Worm (Caenorhabditis elegans): ENCODE results near the gene act-3.

act-3 gene

ce11 chrV:11087119-11087518, 12.8 kb upstream of the act-3 start:
- no peak for TF ChIP-seq unc-62 (GFP tag; optimal IDR thresholded peaks at IDR 0.05)

DNA sequence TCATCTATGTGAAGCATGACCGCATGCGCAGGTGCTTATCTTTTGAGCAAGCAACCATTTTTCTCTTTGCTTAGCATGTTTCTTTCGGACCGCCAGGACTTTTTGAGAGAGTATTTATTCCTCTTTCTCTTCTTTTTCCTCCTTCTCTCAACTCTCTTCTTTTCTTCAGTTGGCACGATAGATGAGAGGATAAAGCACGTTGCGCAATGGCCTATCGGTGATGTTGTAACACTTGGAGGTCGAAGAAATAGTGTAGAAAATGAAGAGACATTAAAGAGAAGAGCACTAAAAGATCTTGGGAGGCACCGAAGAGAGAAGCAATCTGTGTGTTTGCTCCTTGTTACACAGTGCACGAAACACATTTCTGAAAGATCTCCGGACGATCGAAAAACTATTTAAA, 9.4 kb upstream of the act-3 start:
- TF ChIP-seq unc-62 (GFP tag; optimal IDR thresholded peaks at IDR 0.05) = no peak

DNA sequence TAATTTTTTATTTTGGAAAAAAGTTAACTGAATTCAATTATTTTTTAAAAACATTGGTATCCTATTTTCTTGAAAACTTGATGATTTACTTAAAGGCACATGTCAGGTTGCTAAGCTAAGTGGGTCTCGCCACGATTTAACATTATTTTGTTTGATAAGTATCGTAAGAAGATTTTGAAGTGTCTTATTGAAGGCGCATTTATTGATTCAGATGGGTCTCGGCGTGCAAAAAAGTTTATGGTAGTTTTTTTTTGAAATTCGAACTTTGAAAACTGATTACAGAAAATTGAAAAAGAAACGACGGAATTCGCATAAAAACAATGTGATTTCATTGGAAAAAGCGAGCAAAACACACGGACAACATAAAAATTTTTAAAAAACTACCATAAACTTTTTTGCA, 8.7 kb upstream of the act-3 start:
- TF ChIP-seq unc-62 (GFP tag; optimal IDR thresholded peaks at IDR 0.05) = no peak

ce11 chrV:11082475-11082874, 8.2 kb upstream of the act-3 start:
- TF ChIP-seq unc-62 (GFP tag; optimal IDR thresholded peaks at IDR 0.05) = no peak

ce11 chrV:11080345-11081102, 6.2 kb upstream of the act-3 start, which contains the start of gene act-1:
TSS of gene act-1 (plus strand) at chrV:11081052.
- TF ChIP-seq unc-62 (GFP tag; optimal IDR thresholded peaks at IDR 0.05) = no peak

DNA sequence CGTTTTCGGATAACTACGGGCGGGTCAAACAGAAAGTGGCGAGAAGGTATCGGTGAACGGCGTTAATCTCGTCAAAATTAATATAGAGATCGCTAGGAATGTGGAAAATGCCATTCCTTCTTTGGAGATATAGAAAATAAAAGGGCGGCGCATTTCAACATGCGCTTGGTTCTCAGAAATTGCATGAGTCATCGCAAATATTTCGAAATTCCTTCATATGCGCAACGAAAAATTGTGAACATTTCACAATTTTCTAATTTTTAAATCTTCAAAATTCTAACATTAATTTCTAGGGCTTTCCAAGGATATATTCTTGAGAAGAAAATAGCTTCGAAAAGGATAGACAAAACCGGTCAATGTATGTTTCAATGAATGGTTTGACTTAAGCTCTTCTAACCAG, 4.6 kb upstream of the act-3 start:
- TF ChIP-seq unc-62 (GFP tag; optimal IDR thresholded peaks at IDR 0.05) = no peak

DNA sequence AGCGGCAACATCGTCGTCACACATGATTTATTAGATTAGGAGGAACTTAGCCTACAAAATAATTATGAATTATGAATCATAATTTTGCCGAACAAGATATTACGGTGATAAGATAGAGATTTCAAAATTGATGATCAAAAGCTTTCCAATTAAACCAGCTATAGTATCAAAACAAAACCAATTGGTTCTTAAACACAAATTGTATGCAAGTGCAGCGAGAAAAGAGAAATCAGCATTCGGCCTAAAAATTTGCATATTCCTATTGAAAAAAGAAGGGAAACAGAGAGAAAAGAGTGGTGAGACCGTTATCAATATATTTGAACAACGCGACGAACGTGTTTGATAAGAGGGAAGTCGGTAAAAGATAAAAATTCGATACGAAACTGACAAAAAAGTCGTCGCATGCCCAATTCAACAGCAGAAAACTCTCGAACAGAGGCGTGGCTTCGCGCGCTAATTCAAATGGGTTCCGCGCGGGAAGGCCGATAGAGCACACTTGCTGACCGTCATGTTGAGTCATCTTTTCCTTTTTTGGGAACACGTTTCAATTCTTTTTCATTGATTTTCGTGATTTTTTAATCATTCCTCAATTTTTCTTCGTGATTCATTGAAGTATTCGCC, 3.9 kb upstream of the act-3 start, which contains the start of gene act-2:
TSS of gene act-2 (minus strand) at position 51 of the 621 bp plus-strand sequence.
- no peak for TF ChIP-seq unc-62 (GFP tag; optimal IDR thresholded peaks at IDR 0.05)

DNA sequence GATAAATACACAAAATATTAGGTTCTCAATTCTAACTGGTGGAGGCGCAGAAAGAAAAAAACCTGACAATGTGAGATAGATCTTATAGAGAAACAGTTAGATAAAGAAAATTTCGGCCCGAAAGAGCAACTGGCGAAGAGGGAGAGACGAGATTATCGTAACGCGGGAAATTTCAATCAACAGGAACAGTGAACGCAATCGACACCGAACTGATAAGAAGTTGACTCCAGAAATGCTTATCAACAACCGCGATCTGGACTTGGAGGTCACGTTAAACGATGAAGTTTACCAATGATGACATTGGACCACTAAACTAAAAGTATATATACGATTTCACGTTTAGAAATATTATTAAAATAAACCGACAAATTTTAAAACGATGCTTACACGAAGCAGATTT, 2.1 kb upstream of the act-3 start:
- no peak for TF ChIP-seq unc-62 (GFP tag; optimal IDR thresholded peaks at IDR 0.05)

DNA sequence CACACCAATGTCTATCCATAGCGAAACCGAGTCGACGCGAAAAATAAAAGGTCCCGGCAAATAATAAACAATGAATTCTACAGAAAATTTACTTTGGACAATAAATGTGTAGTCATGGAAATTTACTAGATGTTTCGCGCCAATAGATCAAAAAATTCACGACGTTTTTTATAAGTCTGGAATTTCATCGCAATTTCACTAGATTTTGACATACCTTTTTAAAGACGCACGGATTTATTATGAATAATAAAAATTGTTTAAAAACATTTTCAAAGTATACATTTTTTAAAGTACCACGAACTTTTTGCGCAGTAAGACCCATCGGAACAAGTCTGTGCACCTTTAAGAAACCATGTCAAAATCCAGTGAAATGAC, 1.7 kb upstream of the act-3 start:
- TF ChIP-seq unc-62 (GFP tag; optimal IDR thresholded peaks at IDR 0.05) = no peak

- no peak for TF ChIP-seq unc-62 (GFP tag; optimal IDR thresholded peaks at IDR 0.05)
Measured at ce11 chrV:11075209-11076027, 1.1 kb upstream of the act-3 start.

DNA sequence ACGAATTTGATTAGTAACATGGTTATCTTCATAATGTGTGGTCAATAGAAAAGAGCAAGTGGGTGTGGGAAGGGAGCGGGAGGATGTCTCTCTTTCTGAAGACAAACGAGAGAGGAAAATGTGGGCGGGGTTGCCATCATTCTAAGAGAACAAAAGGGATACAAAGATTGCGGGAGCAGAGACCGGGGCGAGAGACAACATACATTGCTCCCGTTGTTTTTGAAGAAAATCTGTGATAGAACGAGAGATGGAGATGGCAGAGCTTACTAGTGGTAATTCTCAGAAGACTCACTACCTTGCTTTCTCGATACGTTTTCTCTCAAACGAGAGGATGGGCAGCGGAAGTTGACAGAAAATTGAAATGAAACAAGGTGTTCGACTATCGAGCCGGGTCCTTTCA, 944 bp downstream of the act-3 start:
- TF ChIP-seq unc-62 (GFP tag; optimal IDR thresholded peaks at IDR 0.05) = no peak

DNA sequence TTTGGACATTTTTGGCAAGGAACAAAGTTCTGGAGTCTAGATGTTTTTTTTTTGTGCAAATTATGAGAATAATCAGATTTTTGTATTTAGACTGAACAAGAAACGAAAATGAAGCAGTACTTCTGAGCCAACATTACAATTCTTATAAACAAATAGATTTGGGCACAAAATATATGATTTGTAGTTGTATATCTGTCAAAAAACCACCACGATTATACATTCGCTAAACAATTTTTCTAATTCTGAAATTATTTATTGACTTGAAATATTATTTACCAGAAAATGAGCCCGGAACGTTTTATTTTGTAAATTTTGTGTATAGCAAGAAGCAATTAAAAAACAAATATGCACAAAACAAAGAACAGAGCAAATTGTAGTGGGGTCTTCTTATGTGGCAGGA, 2.8 kb downstream of the act-3 start:
- no peak for TF ChIP-seq unc-62 (GFP tag; optimal IDR thresholded peaks at IDR 0.05)

DNA sequence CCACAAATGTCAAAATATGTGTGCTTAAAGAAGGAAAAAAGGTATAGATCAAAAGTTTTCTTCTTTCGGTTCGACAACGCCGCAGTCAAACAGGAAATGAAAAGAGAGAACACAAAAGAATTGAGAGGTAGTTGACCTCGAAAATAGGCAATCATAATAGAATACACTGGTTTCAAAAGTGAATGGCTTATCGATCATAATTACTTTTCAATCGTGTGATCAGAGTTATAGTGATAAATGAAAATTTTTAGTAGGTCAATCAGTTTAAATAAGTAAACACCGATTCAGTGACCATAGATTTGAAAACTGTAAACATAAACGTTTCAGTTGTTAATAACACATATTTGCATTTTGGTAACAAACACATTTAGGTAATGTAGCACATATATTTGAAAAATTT, 3.9 kb downstream of the act-3 start:
- TF ChIP-seq unc-62 (GFP tag; optimal IDR thresholded peaks at IDR 0.05) = no peak

- TF ChIP-seq unc-62 (GFP tag; optimal IDR thresholded peaks at IDR 0.05) = no peak
Measured at ce11 chrV:11069277-11069676, 5.0 kb downstream of the act-3 start, which contains the start of gene T04C12.8. TSS of gene T04C12.8 (minus strand) at chrV:11069358.

DNA sequence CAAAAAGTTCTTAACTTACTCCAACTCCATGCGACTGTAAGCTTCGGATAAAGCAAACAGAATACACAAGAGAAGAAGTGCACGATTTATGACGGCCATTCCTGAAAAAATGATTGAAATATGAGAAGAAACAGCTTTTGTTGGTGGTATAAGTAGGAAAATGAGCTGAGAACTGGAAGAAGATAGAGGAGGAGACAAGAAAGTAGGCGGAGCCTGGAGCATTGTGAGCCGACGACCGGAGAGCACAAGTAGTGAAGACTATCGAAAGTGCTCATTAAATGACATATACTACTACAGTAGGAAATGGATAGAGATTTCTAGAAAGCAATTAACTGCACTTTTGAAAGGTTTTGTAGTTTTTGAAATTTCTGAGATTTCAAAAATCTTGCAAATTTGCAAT, 8.8 kb downstream of the act-3 start, which contains the start of gene nlp-80:
TSS of gene nlp-80 (minus strand) at position 101 of the 400 bp plus-strand sequence.
- TF ChIP-seq unc-62 (GFP tag; optimal IDR thresholded peaks at IDR 0.05) = no peak

DNA sequence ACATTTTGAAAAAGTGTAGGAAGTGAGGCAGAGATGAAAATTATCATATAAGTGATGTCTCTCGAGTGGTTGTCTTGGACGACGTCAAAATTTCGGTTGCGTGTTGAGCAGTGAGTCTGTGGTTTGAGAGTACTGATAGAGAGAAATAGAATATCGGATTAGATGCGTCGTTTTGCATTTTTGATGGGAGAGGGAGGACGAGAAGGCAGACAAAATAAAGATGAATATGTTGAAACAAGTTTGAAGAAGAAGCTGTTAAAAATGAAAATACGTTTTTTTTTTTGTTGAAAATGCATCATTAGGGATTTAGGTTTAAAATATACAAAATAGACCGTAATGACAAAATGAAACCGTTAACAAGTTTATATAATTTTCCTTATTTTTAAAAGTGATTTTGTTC, 11.2 kb downstream of the act-3 start, which contains the start of gene T04C12.9:
TSS of gene T04C12.9 (minus strand) at position 101 of the 400 bp plus-strand sequence.
- no peak for TF ChIP-seq unc-62 (GFP tag; optimal IDR thresholded peaks at IDR 0.05)

Measured in whole organism, dauer.